Fruit fly (Drosophila melanogaster): ENCODE data around the gene CG8927.

The CG8927 gene

DNA sequence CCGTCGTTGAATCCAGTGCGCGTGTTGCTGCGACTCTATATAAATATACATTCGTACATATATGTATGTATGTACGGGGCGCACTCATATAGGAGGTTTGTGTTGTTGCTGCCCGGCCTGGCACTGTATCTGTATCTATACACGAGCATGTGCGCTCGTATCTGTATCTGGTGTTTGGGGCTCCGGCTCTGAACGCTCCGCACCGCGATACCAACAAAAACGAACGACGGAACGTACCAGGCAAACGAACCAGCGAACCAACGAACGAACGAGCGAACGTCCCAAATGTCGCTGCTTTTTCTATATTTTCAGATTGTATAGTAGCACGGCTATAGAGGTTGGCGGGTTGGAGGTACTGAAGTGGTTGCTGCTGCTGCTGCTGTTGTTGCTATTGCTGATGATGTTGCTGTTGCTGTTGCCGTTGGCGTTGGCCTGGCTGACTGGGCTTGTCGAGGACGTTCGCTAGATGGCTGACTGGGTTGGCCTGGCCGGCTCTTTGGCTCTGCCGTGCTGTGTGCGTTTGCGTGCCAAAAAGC, 26.3 kb downstream of the CG8927 start (continued):
- TF ChIP-seq CG2875 (GFP tag; optimal IDR thresholded peaks at IDR 0.05) (no peak), CG6765 (GFP tag; optimal IDR thresholded peaks at IDR 0.05) (no peak), CG17829 (tag; optimal IDR thresholded peaks at IDR 0.05) (peak; percentile 26), Dref (GFP tag; IDR thresholded peaks at IDR 0.05) (peak; percentile 28; the same call in 1 of the 2 replicates), Xrp1 (GFP tag; IDR thresholded peaks at IDR 0.05) (no peak), ci (GFP tag; IDR thresholded peaks at IDR 0.05) (peak; percentile 73; the same call in 1 of the 3 replicates), scrt (GFP tag; optimal IDR thresholded peaks at IDR 0.05) (peak; percentile 27), D (optimal IDR thresholded peaks at IDR 0.05) (no peak), D (GFP tag; optimal IDR thresholded peaks at IDR 0.05) (no peak), row (GFP tag; IDR thresholded peaks at IDR 0.05) (peak; percentile 45; the same call in 2 of the 3 replicates), Mrtf (GFP tag; IDR thresholded peaks at IDR 0.05) (no peak), CG15696 (tag; optimal IDR thresholded peaks at IDR 0.05) (no peak), CG13296 (GFP tag; optimal IDR thresholded peaks at IDR 0.05) (peak; percentile 37), CG31224 (GFP tag; IDR thresholded peaks at IDR 0.05) (no peak), slp2 (GFP tag; optimal IDR thresholded peaks at IDR 0.05) (no peak), hkb (optimal IDR thresholded peaks at IDR 0.05) (no peak), hkb (GFP tag; IDR thresholded peaks at IDR 0.05) (no peak), Atf3 (GFP tag; optimal IDR thresholded peaks at IDR 0.05) (no peak), p53 (GFP tag; optimal IDR thresholded peaks at IDR 0.05) (no peak), CG8388 (GFP tag; optimal IDR thresholded peaks at IDR 0.05) (no peak), GATAe (GFP tag; conservative IDR thresholded peaks at IDR 0.05) (peak; percentile 45; the same call in 1 of the 2 replicates), CG1233 (GFP tag; optimal IDR thresholded peaks at IDR 0.05) (peak; percentile 25), HmgZ (tag; optimal IDR thresholded peaks at IDR 0.05) (peak; percentile 83), gsb (GFP tag; IDR thresholded peaks at IDR 0.05) (peak; percentile 44), zen (tag; optimal IDR thresholded peaks at IDR 0.05) (no peak), NK7.1 (GFP tag; optimal IDR thresholded peaks at IDR 0.05) (no peak), CG9437 (GFP tag; optimal IDR thresholded peaks at IDR 0.05) (no peak), Adf1 (GFP tag; IDR thresholded peaks at IDR 0.05) (peak; percentile 92), CG11696 (GFP tag; IDR thresholded peaks at IDR 0.05) (peak; percentile 20; the same call in 1 of the 2 replicates), cad (GFP tag; optimal IDR thresholded peaks at IDR 0.05) (no peak), Nf-YA (GFP tag; IDR thresholded peaks at IDR 0.05) (no peak), CG8924 (tag; optimal IDR thresholded peaks at IDR 0.05) (peak; percentile 24), al (GFP tag; IDR thresholded peaks at IDR 0.05) (no peak), disco-r (GFP tag; optimal IDR thresholded peaks at IDR 0.05) (no peak), Ptx1 (GFP tag; IDR thresholded peaks at IDR 0.05) (0 out of 2 replicates have a peak, but pooled peaks have one; percentile 8), CG14860 (GFP tag; IDR thresholded peaks at IDR 0.05; ENCODE audit: partially characterized antibody) (no peak), cas (GFP tag; IDR thresholded peaks at IDR 0.05) (no peak), CG17568 (GFP tag; optimal IDR thresholded peaks at IDR 0.05) (no peak), mirr (GFP tag; optimal IDR thresholded peaks at IDR 0.05) (peak; percentile 80), hth (optimal IDR thresholded peaks at IDR 0.05) (no peak), grn (GFP tag; optimal IDR thresholded peaks at IDR 0.05) (peak; percentile 73), dimm (GFP tag; IDR thresholded peaks at IDR 0.05) (no peak), CG3726 (GFP tag; IDR thresholded peaks at IDR 0.05) (no peak), CG11093 (GFP tag; IDR thresholded peaks at IDR 0.05) (no peak), CG1603 (tag; optimal IDR thresholded peaks at IDR 0.05) (no peak), CG13624 (GFP tag; optimal IDR thresholded peaks at IDR 0.05) (no peak), lbe (GFP tag; optimal IDR thresholded peaks at IDR 0.05) (peak; percentile 65), CG13123 (GFP tag; optimal IDR thresholded peaks at IDR 0.05) (no peak), CG9797 (GFP tag; optimal IDR thresholded peaks at IDR 0.05) (no peak), CG14965 (GFP tag; optimal IDR thresholded peaks at IDR 0.05; ENCODE audit: borderline replicate concordance) (no peak), lov (optimal IDR thresholded peaks at IDR 0.05) (no peak), lov (GFP tag; IDR thresholded peaks at IDR 0.05) (0 out of 3 replicates have a peak, but pooled peaks have one; percentile 67), NC2α (GFP tag; optimal IDR thresholded peaks at IDR 0.05) (no peak)
